Fruit fly (Drosophila melanogaster): Measurements from ENCODE around the gene NSD.

DNA sequence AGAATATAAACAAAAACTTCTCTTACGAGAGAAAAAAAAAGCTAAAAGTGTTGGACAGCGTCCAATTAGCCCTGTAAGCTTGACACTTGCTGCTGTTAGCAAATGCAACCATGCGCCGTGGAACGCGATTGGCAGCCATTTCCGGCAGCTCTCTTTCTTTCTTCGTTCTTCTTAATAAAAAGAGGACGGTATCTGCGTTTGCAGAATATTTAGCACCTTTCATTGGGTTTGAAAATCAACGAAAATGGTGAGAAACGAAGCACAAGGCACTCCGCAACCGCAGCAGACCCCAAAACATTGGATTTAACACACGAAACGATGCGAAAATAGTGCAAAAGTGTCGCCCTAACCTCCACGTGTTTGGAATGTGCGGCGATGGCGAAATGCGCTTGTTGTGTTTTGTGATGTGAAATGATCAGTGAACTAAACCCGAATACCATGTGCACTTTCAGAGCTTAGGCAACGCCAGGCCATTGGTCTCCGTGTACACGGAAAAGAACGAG, 14.9 kb downstream of the NSD start, which contains the start of gene RpL4:
- TF ChIP-seq rn (GFP tag; IDR thresholded peaks at IDR 0.05) = peak; percentile 62; the same call in 1 of the 2 replicates
- TF ChIP-seq CG10348 (GFP tag; IDR thresholded peaks at IDR 0.05) = no peak
- TF ChIP-seq CG14655 (GFP tag; optimal IDR thresholded peaks at IDR 0.05) = no peak
- TF ChIP-seq CG34367 (tag; optimal IDR thresholded peaks at IDR 0.05) = peak; percentile 80
- TF ChIP-seq CG32121 (GFP tag; IDR thresholded peaks at IDR 0.05) = 0 out of 2 replicates have a peak, but pooled peaks have one; percentile 40
- TF ChIP-seq CG8301 (tag; optimal IDR thresholded peaks at IDR 0.05) = no peak
- peak; percentile 59 for TF ChIP-seq Ets98B (GFP tag; IDR thresholded peaks at IDR 0.05)
